Worm (Caenorhabditis elegans) whole organism, midembryonic: ENCODE data around the gene srx-104.

Source experiments
- T22C8.4 ChIP-seq: fragments of 200-800 bp; sonication (Bioruptor generic); IDR thresholded peaks from 2 replicates; pipeline ENCODE4 v1.3.6; 2022; ENCODE audit warnings: missing genetic modification characterization, missing compliant biosample characterization
- cog-1 ChIP-seq: sonication (generic microtip); optimal IDR thresholded peaks from 2 replicates; lab custom pipeline; 2016; ENCODE audit warnings: missing genetic modification characterization, missing compliant biosample characterization
- flt-1 ChIP-seq: fragments of 200-800 bp; sonication (Bioruptor generic); IDR thresholded peaks from 2 replicates; pipeline ENCODE4 v1.3.6; 2022; ENCODE audit warnings: missing genetic modification characterization, missing compliant biosample characterization
- klf-2 ChIP-seq: fragments of 200-800 bp; sonication (Bioruptor generic); conservative IDR thresholded peaks from 2 replicates; pipeline ENCODE4 v1.3.6; 2022; ENCODE audit warnings: missing genetic modification reagents, missing genetic modification characterization, missing compliant biosample characterization
- tab-1 ChIP-seq: fragments of 200-800 bp; sonication (Bioruptor generic); IDR thresholded peaks from 2 replicates; pipeline ENCODE4 v1.3.6; 2022; ENCODE audit warnings: missing genetic modification characterization, missing compliant biosample characterization
- ztf-23 ChIP-seq: fragments of 200-800 bp; sonication (Bioruptor generic); IDR thresholded peaks from 2 replicates; pipeline ENCODE4 v1.3.6; 2022; ENCODE audit warnings: missing genetic modification reagents, missing genetic modification characterization, missing compliant biosample characterization

- TF ChIP-seq flt-1 (GFP tag; lab: Robert Waterston, UW) (no peak), tab-1 (GFP tag; lab: Robert Waterston, UW) (no peak), klf-2 (GFP tag; lab: Robert Waterston, UW) (no peak), cog-1 (no peak), T22C8.4 (GFP tag; lab: Robert Waterston, UW) (no peak), ztf-23 (GFP tag; lab: Robert Waterston, UW) (no peak)
These were observed 42.1 kb upstream of the srx-104 start, which contains the start of gene F12E12.1 for ce11 chrII:3741584-3741983.
